Fruit fly (Drosophila melanogaster) whole organism, embryonic: ENCODE measurements around the gene CG32214.
A peak's percentile ranks its signal among the peaks of the same experiment; 100 is the strongest.

Experiments
- Antp ChIP-seq: fragments of 200-800 bp; sonication (Bioruptor generic); optimal IDR thresholded peaks from 3 replicates; lab custom pipeline; 2016; ENCODE audit warnings: missing biosample characterization, missing genetic modification characterization
- Blimp-1 ChIP-seq: fragments of 200-800 bp; sonication (Bioruptor generic); optimal IDR thresholded peaks from 3 replicates; lab custom pipeline; 2018; ENCODE audit warnings: missing biosample characterization, missing genetic modification characterization, mild to moderate bottlenecking, moderate library complexity, missing genetic modification reagents
- Bteb2 ChIP-seq: fragments of 200-800 bp; sonication (Bioruptor generic); optimal IDR thresholded peaks from 2 replicates; lab custom pipeline; 2016; ENCODE audit warnings: missing biosample characterization, missing genetic modification characterization
- CG11247 ChIP-seq: fragments of 200-800 bp; sonication (Bioruptor generic); IDR thresholded peaks from 2 replicates; pipeline ENCODE4 v1.3.6; 2022; ENCODE audit warnings: missing biosample characterization, missing genetic modification characterization
- CG11504 ChIP-seq: fragments of 200-800 bp; sonication (Bioruptor generic); optimal IDR thresholded peaks from 3 replicates; lab custom pipeline; 2019; ENCODE audit warnings: missing biosample characterization, mild to moderate bottlenecking, missing genetic modification characterization, moderate library complexity
- CG14441 ChIP-seq: fragments of 200-800 bp; sonication (Bioruptor generic); IDR thresholded peaks from 2 replicates; pipeline ENCODE4 v1.3.6; 2022; ENCODE audit warnings: missing biosample characterization, missing genetic modification characterization
- CG32772 ChIP-seq: fragments of 200-800 bp; sonication (Bioruptor generic); IDR thresholded peaks from 2 replicates; pipeline ENCODE4 v1.3.6; 2022; ENCODE audit warnings: missing biosample characterization, missing genetic modification characterization
- CG3281 ChIP-seq: fragments of 200-800 bp; sonication (Bioruptor generic); optimal IDR thresholded peaks from 3 replicates; lab custom pipeline; 2017; ENCODE audit warnings: missing biosample characterization, mild to moderate bottlenecking, missing genetic modification characterization
- CG4707 ChIP-seq: fragments of 200-800 bp; sonication (Bioruptor generic); optimal IDR thresholded peaks from 2 replicates; lab custom pipeline; 2018; ENCODE audit warnings: missing biosample characterization, mild to moderate bottlenecking, missing genetic modification characterization, moderate library complexity
- CG4854 ChIP-seq: fragments of 200-800 bp; sonication (Bioruptor generic); optimal IDR thresholded peaks from 2 replicates; lab custom pipeline; 2016; ENCODE audit warnings: missing biosample characterization, missing genetic modification characterization, inconsistent platforms
- CG6654 ChIP-seq: fragments of 200-800 bp; sonication (Bioruptor generic); optimal IDR thresholded peaks from 2 replicates; lab custom pipeline; 2017; ENCODE audit warnings: missing biosample characterization, mild to moderate bottlenecking, missing genetic modification characterization
- CG6683 ChIP-seq: fragments of 200-800 bp; sonication (Bioruptor generic); optimal IDR thresholded peaks from 2 replicates; lab custom pipeline; 2017; ENCODE audit warnings: missing biosample characterization, mild to moderate bottlenecking, missing genetic modification characterization, missing genetic modification reagents
- CG7357 ChIP-seq: fragments of 200-800 bp; sonication (Bioruptor generic); IDR thresholded peaks from 3 replicates; pipeline ENCODE4 v1.3.6; 2022; ENCODE audit warnings: missing biosample characterization, missing genetic modification characterization
- CG7372 ChIP-seq: fragments of 200-800 bp; sonication (Bioruptor generic); IDR thresholded peaks from 2 replicates; pipeline ENCODE4 v1.3.6; 2022; ENCODE audit warnings: missing biosample characterization, missing genetic modification characterization
- CG7987 ChIP-seq: fragments of 200-800 bp; sonication (Bioruptor generic); optimal IDR thresholded peaks from 2 replicates; lab custom pipeline; 2018; ENCODE audit warnings: missing biosample characterization, mild to moderate bottlenecking, missing genetic modification characterization, moderate library complexity
- Deaf1 ChIP-seq: fragments of 200-800 bp; optimal IDR thresholded peaks from 3 replicates; lab custom pipeline; 2019; ENCODE audit warnings: missing biosample characterization, mild to moderate bottlenecking, missing genetic modification characterization, moderate library complexity
- Dref ChIP-seq: fragments of 200-800 bp; sonication (Bioruptor generic); IDR thresholded peaks from 2 replicates; pipeline ENCODE4 v1.3.6; 2022; ENCODE audit warnings: missing biosample characterization, missing genetic modification characterization
- Eip74EF ChIP-seq, 2 experiments: fragments of 200-800 bp in 1 of 2; fragments of >200 bp in 1 of 2; sonication (Bioruptor generic) in 1 of 2; optimal IDR thresholded peaks; 2 replicates each; lab custom pipeline; 2017 to 2019; ENCODE audit warnings: missing biosample characterization in 2 of 2, missing genetic modification characterization in 2 of 2, mild to moderate bottlenecking in 1 of 2, moderate library complexity in 1 of 2
- Ets65A ChIP-seq: fragments of 200-800 bp; sonication (Bioruptor generic); peaks from one replicate; lab custom pipeline; 2016; ENCODE audit warnings: missing biosample characterization, missing genetic modification characterization
- Gsc ChIP-seq: fragments of 200-800 bp; sonication (Bioruptor generic); IDR thresholded peaks from 2 replicates; pipeline ENCODE4 v1.3.6; 2022; ENCODE audit warnings: missing biosample characterization, missing genetic modification characterization
- HmgD ChIP-seq: fragments of 200-800 bp; sonication (Bioruptor generic); optimal IDR thresholded peaks from 3 replicates; lab custom pipeline; 2016; ENCODE audit warnings: missing biosample characterization, missing genetic modification characterization
- Hr3 ChIP-seq: fragments of 200-800 bp; sonication (Bioruptor generic); optimal IDR thresholded peaks from 3 replicates; lab custom pipeline; 2016; ENCODE audit warnings: missing biosample characterization, missing genetic modification characterization
- Hr78 ChIP-seq, 2 experiments: fragments of 200-800 bp in 1 of 2; fragments of >200 bp in 1 of 2; sonication (Bioruptor generic) in 1 of 2; optimal IDR thresholded peaks; 2 replicates each; lab custom pipeline; 2017 to 2019; ENCODE audit warnings: missing biosample characterization in 2 of 2, missing genetic modification characterization in 2 of 2, mild to moderate bottlenecking in 1 of 2, moderate library complexity in 1 of 2
- Lpt ChIP-seq: fragments of >200 bp; optimal IDR thresholded peaks from 2 replicates; lab custom pipeline; 2018; ENCODE audit warnings: missing biosample characterization, missing genetic modification characterization
- Meics ChIP-seq: fragments of 200-800 bp; sonication (Bioruptor generic); optimal IDR thresholded peaks from 2 replicates; lab custom pipeline; 2017; ENCODE audit warnings: missing biosample characterization, mild to moderate bottlenecking, missing genetic modification characterization
- Neu2 ChIP-seq: fragments of 200-800 bp; sonication (Bioruptor generic); optimal IDR thresholded peaks from 3 replicates; lab custom pipeline; 2016; ENCODE audit warnings: missing biosample characterization, missing genetic modification characterization, borderline replicate concordance
- Side ChIP-seq: fragments of 200-800 bp; sonication (Bioruptor generic); optimal IDR thresholded peaks from 2 replicates; lab custom pipeline; 2016; ENCODE audit warnings: missing biosample characterization, missing genetic modification characterization
- Taf1 ChIP-seq: fragments of 200-800 bp; sonication (Bioruptor generic); IDR thresholded peaks from 2 replicates; pipeline ENCODE4 v1.3.6; 2022; ENCODE audit warnings: missing biosample characterization, missing genetic modification characterization
- Vsx1 ChIP-seq: fragments of 200-800 bp; sonication (Bioruptor generic); optimal IDR thresholded peaks from 2 replicates; lab custom pipeline; 2017; ENCODE audit warnings: missing biosample characterization, mild to moderate bottlenecking, missing genetic modification characterization, missing genetic modification reagents
- aop ChIP-seq: fragments of 200-800 bp; sonication (Bioruptor generic); IDR thresholded peaks from 2 replicates; pipeline ENCODE4 v1.3.6; 2022; ENCODE audit warnings: missing biosample characterization, missing genetic modification characterization
- bbx ChIP-seq: fragments of 200-800 bp; sonication (Bioruptor generic); IDR thresholded peaks from 2 replicates; pipeline ENCODE4 v1.3.6; 2022; ENCODE audit warnings: missing biosample characterization, missing genetic modification characterization; ENCODE audit not compliant: partially characterized antibody
- bcd ChIP-seq: fragments of 200-800 bp; sonication (Bioruptor generic); optimal IDR thresholded peaks from 2 replicates; lab custom pipeline; 2017; ENCODE audit warnings: missing biosample characterization, mild to moderate bottlenecking, missing genetic modification characterization
- cato ChIP-seq: fragments of 200-800 bp; sonication (Bioruptor generic); optimal IDR thresholded peaks from 2 replicates; lab custom pipeline; 2016; ENCODE audit warnings: missing biosample characterization, missing genetic modification characterization, borderline replicate concordance
- da ChIP-seq: fragments of 200-800 bp; sonication (Bioruptor generic); optimal IDR thresholded peaks from 2 replicates; lab custom pipeline; 2016; ENCODE audit warnings: missing biosample characterization, missing genetic modification characterization
- dan ChIP-seq: fragments of 200-800 bp; sonication (Bioruptor generic); IDR thresholded peaks from 2 replicates; pipeline ENCODE4 v1.3.6; 2022; ENCODE audit warnings: missing biosample characterization, missing genetic modification characterization
- dimm ChIP-seq: fragments of 200-800 bp; sonication (Bioruptor generic); IDR thresholded peaks from 2 replicates; pipeline ENCODE4 v1.3.6; 2022; ENCODE audit warnings: missing biosample characterization, missing genetic modification characterization
- dmrt99B ChIP-seq: fragments of 200-800 bp; sonication (Bioruptor generic); optimal IDR thresholded peaks from 2 replicates; lab custom pipeline; 2018; ENCODE audit warnings: missing biosample characterization, mild to moderate bottlenecking, missing genetic modification characterization, moderate library complexity
- dpn ChIP-seq, 2 experiments: fragments of 200-800 bp; sonication (Bioruptor generic); optimal IDR thresholded peaks; 3 replicates each; lab custom pipeline; 2016; ENCODE audit warnings: missing biosample characterization in 2 of 2, missing genetic modification characterization in 2 of 2
- eve ChIP-seq, 2 experiments: fragments of >200 bp; optimal IDR thresholded peaks; 2 replicates each; lab custom pipeline; 2017; ENCODE audit warnings: missing biosample characterization in 2 of 2, missing genetic modification characterization in 2 of 2
- gce ChIP-seq: fragments of 200-800 bp; sonication (Bioruptor generic); IDR thresholded peaks from 3 replicates; pipeline ENCODE4 v1.3.6; 2022; ENCODE audit warnings: missing biosample characterization, missing genetic modification characterization
- jing ChIP-seq: fragments of 200-800 bp; sonication (Bioruptor generic); optimal IDR thresholded peaks from 2 replicates; lab custom pipeline; 2018; ENCODE audit warnings: missing biosample characterization, mild to moderate bottlenecking, missing genetic modification characterization
- lov ChIP-seq, 2 experiments: fragments of 200-800 bp in 1 of 2; fragments of >200 bp in 1 of 2; sonication (Bioruptor generic) in 1 of 2; IDR thresholded peaks in 1 of 2; optimal IDR thresholded peaks in 1 of 2; 2 replicates in 1 of 2; 3 replicates in 1 of 2; pipeline versions ENCODE4 v1.3.6 to Lab custom; 2017 to 2022; ENCODE audit warnings: missing biosample characterization in 1 of 2, missing genetic modification characterization in 1 of 2
- pzg ChIP-seq: fragments of 200-800 bp; sonication (Bioruptor generic); optimal IDR thresholded peaks from 3 replicates; lab custom pipeline; 2018; ENCODE audit warnings: missing biosample characterization, mild to moderate bottlenecking, missing genetic modification characterization, moderate library complexity
- slou ChIP-seq: fragments of 200-800 bp; sonication (Bioruptor generic); optimal IDR thresholded peaks from 3 replicates; lab custom pipeline; 2016; ENCODE audit warnings: missing biosample characterization, missing genetic modification characterization
- slp2 ChIP-seq: fragments of 200-800 bp; sonication (Bioruptor generic); optimal IDR thresholded peaks from 2 replicates; lab custom pipeline; 2016; ENCODE audit warnings: missing biosample characterization, missing genetic modification characterization
- tgo ChIP-seq: fragments of 200-800 bp; sonication (Bioruptor generic); IDR thresholded peaks from 3 replicates; pipeline ENCODE4 v1.3.6; 2022; ENCODE audit warnings: missing biosample characterization, missing genetic modification characterization
- trh ChIP-seq: fragments of 200-800 bp; sonication (Bioruptor generic); optimal IDR thresholded peaks from 2 replicates; lab custom pipeline; 2016; ENCODE audit warnings: missing biosample characterization, missing genetic modification characterization
- unpg ChIP-seq: fragments of 200-800 bp; sonication (Bioruptor generic); optimal IDR thresholded peaks from 3 replicates; lab custom pipeline; 2018; ENCODE audit warnings: missing biosample characterization, mild to moderate bottlenecking, missing genetic modification characterization, moderate library complexity
- vfl ChIP-seq: fragments of 200-800 bp; sonication (Bioruptor generic); optimal IDR thresholded peaks from 2 replicates; lab custom pipeline; 2016; ENCODE audit warnings: missing biosample characterization, missing genetic modification characterization
- wdn ChIP-seq: fragments of 200-800 bp; sonication (Bioruptor generic); IDR thresholded peaks from 2 replicates; pipeline ENCODE4 v1.3.6; 2022; ENCODE audit warnings: missing biosample characterization, missing genetic modification characterization

Gene CG32214

DNA sequence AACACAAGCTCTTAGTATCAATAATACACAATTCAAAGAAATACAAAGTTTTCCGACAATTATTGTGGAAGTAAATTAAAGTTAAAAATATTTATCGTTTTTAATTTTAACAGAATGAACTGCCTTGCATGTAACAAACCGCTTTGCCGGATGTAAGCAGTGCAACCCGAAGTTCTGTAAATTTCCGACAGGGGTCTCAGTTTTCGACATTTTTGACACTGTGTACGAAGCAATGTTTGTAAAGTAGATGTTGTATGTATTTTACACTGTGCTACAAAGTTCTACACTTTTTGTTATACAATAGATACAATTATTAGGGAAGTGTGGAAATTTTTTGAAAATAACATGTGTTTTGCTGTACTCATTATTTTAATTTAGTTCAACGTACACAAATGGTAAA, 49.4 kb downstream of the CG32214 start (continued):
- peak; percentile 92 for TF ChIP-seq Meics
- no peak for TF ChIP-seq eve (GFP tag; optimal IDR thresholded peaks at IDR 0.05; lab: Kevin White, UChicago)
- peak; percentile 84 for TF ChIP-seq vfl (GFP tag; lab: Kevin White, UChicago)
- peak; percentile 60 for TF ChIP-seq dmrt99B (tag; lab: Kevin White, UChicago)
- TF ChIP-seq CG7372, result peak; percentile 91
- TF ChIP-seq Vsx1 (GFP tag; lab: Kevin White, UChicago), result peak; percentile 84
- TF ChIP-seq bbx (GFP tag; lab: Robert Waterston, UW), result peak; percentile 53; the same call in 1 of the 2 replicates
- TF ChIP-seq CG14441 (GFP tag; lab: Robert Waterston, UW), result peak; percentile 92
- no peak for TF ChIP-seq Hr78 (GFP tag; optimal IDR thresholded peaks at IDR 0.05; lab: Kevin White, UChicago)
- TF ChIP-seq Side (GFP tag; lab: Kevin White, UChicago), result peak; percentile 94
- peak; percentile 69 for TF ChIP-seq CG6654
- TF ChIP-seq dimm (GFP tag; lab: Robert Waterston, UW), result peak; percentile 82
- peak; percentile 97 for TF ChIP-seq HmgD (GFP tag; lab: Kevin White, UChicago)
- peak; percentile 88 for TF ChIP-seq trh (GFP tag; lab: Kevin White, UChicago)
- peak; percentile 86 for TF ChIP-seq CG3281 (GFP tag; lab: Kevin White, UChicago)
- TF ChIP-seq Ets65A (GFP tag; lab: Kevin White, UChicago), result peak; percentile 100
- TF ChIP-seq cato (GFP tag; lab: Kevin White, UChicago), result peak; percentile 81
- peak; percentile 64 for TF ChIP-seq Neu2 (GFP tag; lab: Kevin White, UChicago)
- peak; percentile 64; the same call in 1 of the 2 replicates for TF ChIP-seq Taf1 (GFP tag; lab: Robert Waterston, UW)
- TF ChIP-seq CG7987 (GFP tag; lab: Kevin White, UChicago), result peak; percentile 97
- peak; percentile 65 for TF ChIP-seq Blimp-1 (GFP tag; lab: Kevin White, UChicago)
- peak; percentile 60; the same call in 1 of the 2 replicates for TF ChIP-seq aop (GFP tag; lab: Robert Waterston, UW)
- no peak for TF ChIP-seq Deaf1 (tag; lab: Kevin White, UChicago)
- TF ChIP-seq jing (GFP tag; lab: Kevin White, UChicago), result peak; percentile 77
- peak; percentile 74 for TF ChIP-seq da (GFP tag; lab: Kevin White, UChicago)
- peak; percentile 43; the same call in 1 of the 2 replicates for TF ChIP-seq dan (GFP tag; lab: Robert Waterston, UW)
- TF ChIP-seq tgo, result peak; percentile 91
- TF ChIP-seq lov (optimal IDR thresholded peaks at IDR 0.05; lab: Kevin White, UChicago), result no peak
- TF ChIP-seq lov (GFP tag; IDR thresholded peaks at IDR 0.05; lab: Robert Waterston, UW), result peak; percentile 95
- TF ChIP-seq CG32772 (GFP tag; lab: Robert Waterston, UW), result peak; percentile 93
- peak; percentile 76 for TF ChIP-seq Gsc
- TF ChIP-seq Antp, result peak; percentile 94
- no peak for TF ChIP-seq Lpt (GFP tag; lab: Kevin White, UChicago)
- peak; percentile 96 for TF ChIP-seq CG11247
- peak; percentile 88 for TF ChIP-seq unpg
- TF ChIP-seq wdn (GFP tag; lab: Robert Waterston, UW), result peak; percentile 87
- TF ChIP-seq CG7357 (GFP tag; lab: Robert Waterston, UW), result peak; percentile 76
- TF ChIP-seq CG11504 (tag; lab: Kevin White, UChicago), result peak; percentile 80
- TF ChIP-seq slp2, result peak; percentile 89
- TF ChIP-seq Hr3 (GFP tag; lab: Kevin White, UChicago), result peak; percentile 89
- no peak for TF ChIP-seq Eip74EF (GFP tag; optimal IDR thresholded peaks at IDR 0.05; lab: Kevin White, UChicago)
- TF ChIP-seq CG4707, result peak; percentile 48
- peak; percentile 68 to 97 for TF ChIP-seq dpn (GFP tag; optimal IDR thresholded peaks at IDR 0.05; lab: Kevin White, UChicago)
- TF ChIP-seq Bteb2, result peak; percentile 73
- peak; percentile 93 for TF ChIP-seq gce
- TF ChIP-seq pzg (GFP tag; lab: Kevin White, UChicago), result peak; percentile 15
- peak; percentile 97 for TF ChIP-seq bcd
- peak; percentile 96 for TF ChIP-seq slou
- peak; percentile 87 for TF ChIP-seq CG4854 (GFP tag; lab: Kevin White, UChicago)
- no peak for TF ChIP-seq CG6683
- TF ChIP-seq Dref (GFP tag; lab: Robert Waterston, UW), result peak; percentile 48
